Fruit fly (Drosophila melanogaster) whole organism, prepupa: ENCODE data around the gene f.

Source experiments
- Blimp-1 ChIP-seq: fragments of 200-800 bp; sonication (Bioruptor generic); optimal IDR thresholded peaks from 3 replicates; lab custom pipeline; 2017; ENCODE audit warnings: missing biosample characterization, missing genetic modification characterization, mild to moderate bottlenecking, moderate library complexity, missing genetic modification reagents
- CG10669 ChIP-seq: fragments of 200-800 bp; sonication (Bioruptor generic); optimal IDR thresholded peaks from 3 replicates; lab custom pipeline; 2018; ENCODE audit warnings: missing biosample characterization, mild to moderate bottlenecking, missing genetic modification characterization, moderate library complexity
- CG11294 ChIP-seq: fragments of 200-800 bp; sonication (Bioruptor generic); IDR thresholded peaks from 2 replicates; pipeline ENCODE4 v1.3.6; 2022; ENCODE audit warnings: missing biosample characterization, missing genetic modification characterization
- CG11762 ChIP-seq: fragments of 200-800 bp; sonication (Bioruptor generic); optimal IDR thresholded peaks from 3 replicates; lab custom pipeline; 2016; ENCODE audit warnings: missing biosample characterization, missing genetic modification characterization; ENCODE audit not compliant: insufficient read depth
- CG15336 ChIP-seq: fragments of 200-800 bp; sonication (Bioruptor generic); IDR thresholded peaks from 2 replicates; pipeline ENCODE4 v1.3.6; 2022; ENCODE audit warnings: missing biosample characterization, missing genetic modification characterization
- CG16779 ChIP-seq: fragments of 200-800 bp; sonication (Bioruptor generic); optimal IDR thresholded peaks from 3 replicates; lab custom pipeline; 2017; ENCODE audit warnings: missing biosample characterization, mild to moderate bottlenecking, missing genetic modification characterization
- CG31627 ChIP-seq: fragments of 200-800 bp; sonication (Bioruptor generic); optimal IDR thresholded peaks from 3 replicates; lab custom pipeline; 2016; ENCODE audit warnings: missing biosample characterization, missing genetic modification characterization
- CG32006 ChIP-seq: fragments of 200-800 bp; sonication (Bioruptor generic); optimal IDR thresholded peaks from 3 replicates; lab custom pipeline; 2017; ENCODE audit warnings: missing biosample characterization, mild to moderate bottlenecking, missing genetic modification characterization
- CG3919 ChIP-seq: fragments of 200-800 bp; sonication (Bioruptor generic); optimal IDR thresholded peaks from 3 replicates; lab custom pipeline; 2016; ENCODE audit warnings: missing biosample characterization, missing genetic modification characterization
- CG4318 ChIP-seq: fragments of 200-800 bp; sonication (Bioruptor generic); optimal IDR thresholded peaks from 3 replicates; lab custom pipeline; 2017; ENCODE audit warnings: missing biosample characterization, mild to moderate bottlenecking, missing genetic modification characterization
- CG6276 ChIP-seq: fragments of 200-800 bp; sonication (Bioruptor generic); optimal IDR thresholded peaks from 2 replicates; lab custom pipeline; 2017; ENCODE audit warnings: missing biosample characterization, mild to moderate bottlenecking, missing genetic modification characterization
- CG6792 ChIP-seq: fragments of 200-800 bp; sonication (Bioruptor generic); optimal IDR thresholded peaks from 3 replicates; lab custom pipeline; 2016; ENCODE audit warnings: missing biosample characterization, missing genetic modification characterization
- CG7368 ChIP-seq: fragments of 200-800 bp; sonication (Bioruptor generic); optimal IDR thresholded peaks from 3 replicates; lab custom pipeline; 2016; ENCODE audit warnings: missing biosample characterization, missing genetic modification characterization
- CG8319 ChIP-seq: fragments of 200-800 bp; sonication (Bioruptor generic); optimal IDR thresholded peaks from 3 replicates; lab custom pipeline; 2016; ENCODE audit warnings: missing biosample characterization, missing genetic modification characterization
- CG8632 ChIP-seq: fragments of 200-800 bp; sonication (Bioruptor generic); optimal IDR thresholded peaks from 3 replicates; lab custom pipeline; 2016; ENCODE audit warnings: missing biosample characterization, missing genetic modification characterization
- Eip75B ChIP-seq: fragments of 200-800 bp; sonication (Bioruptor generic); optimal IDR thresholded peaks from 3 replicates; lab custom pipeline; 2016; ENCODE audit warnings: missing biosample characterization, missing genetic modification characterization
- Eip78C ChIP-seq: fragments of 200-800 bp; sonication (Bioruptor generic); peaks from one replicate; lab custom pipeline; 2016; ENCODE audit warnings: missing biosample characterization, missing genetic modification characterization
- Eip93F ChIP-seq: fragments of 200-800 bp; sonication (Bioruptor generic); optimal IDR thresholded peaks from 2 replicates; lab custom pipeline; 2016; ENCODE audit warnings: missing biosample characterization, mild to moderate bottlenecking, missing genetic modification characterization
- Hr39 ChIP-seq: fragments of 200-800 bp; sonication (Bioruptor generic); optimal IDR thresholded peaks from 2 replicates; lab custom pipeline; 2016; ENCODE audit warnings: missing biosample characterization, missing genetic modification characterization
- Lpt ChIP-seq: fragments of 200-800 bp; sonication (Bioruptor generic); optimal IDR thresholded peaks from 3 replicates; lab custom pipeline; 2016; ENCODE audit warnings: missing biosample characterization, missing genetic modification characterization
- Met ChIP-seq: fragments of 200-800 bp; sonication (Bioruptor generic); optimal IDR thresholded peaks from 3 replicates; lab custom pipeline; 2016; ENCODE audit warnings: missing biosample characterization, missing genetic modification characterization
- Smox ChIP-seq: fragments of 200-800 bp; sonication (Bioruptor generic); optimal IDR thresholded peaks from 3 replicates; lab custom pipeline; 2016; ENCODE audit warnings: missing biosample characterization, missing genetic modification characterization
- Sox102F ChIP-seq: fragments of 200-800 bp; sonication (Bioruptor generic); optimal IDR thresholded peaks from 2 replicates; lab custom pipeline; 2016; ENCODE audit warnings: missing biosample characterization, mild to moderate bottlenecking, missing genetic modification characterization
- Sox14 ChIP-seq: fragments of 200-800 bp; sonication (Bioruptor generic); optimal IDR thresholded peaks from 3 replicates; lab custom pipeline; 2016; ENCODE audit warnings: missing biosample characterization, missing genetic modification characterization
- Sox15 ChIP-seq: fragments of 200-800 bp; sonication (Bioruptor generic); optimal IDR thresholded peaks from 3 replicates; lab custom pipeline; 2016; ENCODE audit warnings: missing biosample characterization, missing genetic modification characterization
- achi ChIP-seq: fragments of 200-800 bp; sonication (Bioruptor generic); optimal IDR thresholded peaks from 3 replicates; lab custom pipeline; 2016; ENCODE audit warnings: missing biosample characterization, missing genetic modification characterization
- dsx ChIP-seq: fragments of 200-800 bp; optimal IDR thresholded peaks from 3 replicates; lab custom pipeline; 2019; ENCODE audit warnings: missing biosample characterization, mild to moderate bottlenecking, missing genetic modification characterization, moderate library complexity; ENCODE audit not compliant: poor library complexity, severe bottlenecking
- eg ChIP-seq: fragments of 200-800 bp; sonication (Bioruptor generic); IDR thresholded peaks from 3 replicates; pipeline ENCODE4 v1.3.6; 2022; ENCODE audit warnings: missing biosample characterization, missing genetic modification characterization
- esn ChIP-seq: fragments of 200-800 bp; sonication (Bioruptor generic); optimal IDR thresholded peaks from 2 replicates; lab custom pipeline; 2016; ENCODE audit warnings: missing biosample characterization, mild to moderate bottlenecking, missing genetic modification characterization, moderate library complexity
- fd59A ChIP-seq: fragments of 200-800 bp; sonication (Bioruptor generic); optimal IDR thresholded peaks from 2 replicates; lab custom pipeline; 2017; ENCODE audit warnings: missing biosample characterization, mild to moderate bottlenecking, missing genetic modification characterization, missing genetic modification reagents
- fd85E ChIP-seq: fragments of 200-800 bp; sonication (Bioruptor generic); optimal IDR thresholded peaks from 3 replicates; lab custom pipeline; 2016; ENCODE audit warnings: missing biosample characterization, missing genetic modification characterization
- fkh ChIP-seq: fragments of 200-800 bp; sonication (Bioruptor generic); optimal IDR thresholded peaks from 3 replicates; lab custom pipeline; 2017; ENCODE audit warnings: missing biosample characterization, mild to moderate bottlenecking, missing genetic modification characterization, moderate library complexity
- pdm3 ChIP-seq: fragments of 200-800 bp; sonication (Bioruptor generic); optimal IDR thresholded peaks from 3 replicates; lab custom pipeline; 2016; ENCODE audit warnings: missing biosample characterization, missing genetic modification characterization
- salr ChIP-seq, 2 experiments: fragments of 200-800 bp; sonication (Bioruptor generic); optimal IDR thresholded peaks; 3 replicates each; lab custom pipeline; 2016 to 2018; ENCODE audit warnings: missing biosample characterization in 2 of 2, missing genetic modification characterization in 2 of 2, mild to moderate bottlenecking in 1 of 2
- spab ChIP-seq: fragments of 200-800 bp; sonication (Bioruptor generic); optimal IDR thresholded peaks from 2 replicates; lab custom pipeline; 2017; ENCODE audit warnings: missing biosample characterization, mild to moderate bottlenecking, missing genetic modification characterization, missing genetic modification reagents
- ss ChIP-seq, 2 experiments: fragments of 200-800 bp; sonication (Bioruptor generic); optimal IDR thresholded peaks; 2 replicates in 1 of 2; 3 replicates in 1 of 2; lab custom pipeline; 2017 to 2018; ENCODE audit warnings: mild to moderate bottlenecking in 2 of 2, missing biosample characterization in 2 of 2, missing genetic modification characterization in 2 of 2, moderate library complexity in 1 of 2
- svp ChIP-seq: fragments of 200-800 bp; sonication (Bioruptor generic); peaks from one replicate; lab custom pipeline; 2016; ENCODE audit warnings: missing biosample characterization, missing genetic modification characterization
- topi ChIP-seq: fragments of 200-800 bp; sonication (Bioruptor generic); optimal IDR thresholded peaks from 3 replicates; lab custom pipeline; 2016; ENCODE audit warnings: missing biosample characterization, missing genetic modification characterization
- vri ChIP-seq: fragments of 200-800 bp; sonication (Bioruptor generic); optimal IDR thresholded peaks from 3 replicates; lab custom pipeline; 2016; ENCODE audit warnings: missing biosample characterization, mild to moderate bottlenecking, missing genetic modification characterization

Gene f

DNA sequence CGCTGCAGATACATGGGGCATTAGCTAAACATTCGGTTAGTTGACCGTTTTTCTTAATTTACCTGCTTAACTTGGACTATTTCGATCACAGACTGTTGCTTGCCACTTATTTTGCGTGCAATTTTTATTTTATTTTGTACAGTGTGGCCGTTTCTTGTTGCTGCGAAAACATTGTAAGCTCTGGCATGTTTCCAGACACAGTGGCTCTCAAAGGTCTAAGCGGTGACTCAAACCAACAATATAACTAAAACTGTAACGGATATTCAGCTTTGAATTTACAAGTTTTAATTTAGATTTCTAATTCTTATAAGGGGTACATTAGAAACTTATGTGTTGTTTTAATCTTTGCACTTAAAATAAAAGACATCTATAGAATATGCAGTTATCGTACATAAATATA, 16.6 kb downstream of the f start, which contains the start of gene CG8675:
Gene CG8675 (minus strand): TSS at position 177 of the 400 bp plus-strand sequence.
- TF ChIP-seq CG6792 = no peak
- no peak for TF ChIP-seq Sox14
- TF ChIP-seq CG7368 (GFP tag; lab: Kevin White, UChicago) = no peak
- TF ChIP-seq fkh = no peak
- TF ChIP-seq salr (GFP tag; optimal IDR thresholded peaks at IDR 0.05; lab: Kevin White, UChicago) = no peak
- no peak for TF ChIP-seq esn
- TF ChIP-seq fd85E (GFP tag; lab: Kevin White, UChicago) = no peak
- peak; percentile 76 for TF ChIP-seq dsx
- no peak for TF ChIP-seq Smox (GFP tag; lab: Kevin White, UChicago)
- no peak for TF ChIP-seq CG6276 (GFP tag; lab: Kevin White, UChicago)
- no peak for TF ChIP-seq spab (GFP tag; lab: Kevin White, UChicago)
- TF ChIP-seq Eip78C = peak; percentile 59
- TF ChIP-seq topi (GFP tag; lab: Kevin White, UChicago) = no peak
- TF ChIP-seq svp = no peak
- no peak for TF ChIP-seq CG16779 (tag; lab: Kevin White, UChicago)
- TF ChIP-seq, all 60 proteins: peak for 2

DNA sequence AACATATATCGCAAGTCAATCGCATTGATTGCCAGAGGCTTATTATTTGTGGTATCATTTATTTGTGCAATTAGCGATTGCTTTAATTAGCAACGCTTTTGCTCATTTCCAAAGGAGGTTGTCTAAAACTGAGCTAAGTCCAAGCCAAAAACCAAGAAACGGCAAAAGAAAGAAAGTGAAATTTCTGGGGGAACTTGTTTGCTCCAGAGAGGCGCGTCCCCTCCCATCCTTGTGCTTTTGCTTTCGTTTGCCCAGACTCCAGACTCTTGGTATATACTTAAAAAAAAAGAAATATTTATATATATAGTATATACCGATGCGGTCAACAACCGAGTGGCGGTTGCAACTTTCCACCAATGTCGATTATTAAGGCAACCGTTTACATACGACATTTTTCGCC, 21.4 kb downstream of the f start:
- TF ChIP-seq Blimp-1 (GFP tag; lab: Kevin White, UChicago) (peak; percentile 75), Hr39 (GFP tag; lab: Kevin White, UChicago) (no peak)

- TF ChIP-seq vri (GFP tag; lab: Kevin White, UChicago) (no peak), CG11294 (GFP tag; lab: Robert Waterston, UW) (no peak), esn (no peak), pdm3 (GFP tag; lab: Kevin White, UChicago) (no peak), CG8319 (no peak), CG15336 (GFP tag; lab: Robert Waterston, UW) (no peak), Smox (GFP tag; lab: Kevin White, UChicago) (no peak), CG8632 (GFP tag; lab: Kevin White, UChicago) (no peak), fd59A (GFP tag; lab: Kevin White, UChicago) (no peak), eg (GFP tag; lab: Robert Waterston, UW) (no peak), achi (no peak), Blimp-1 (GFP tag; lab: Kevin White, UChicago) (no peak)
- TF ChIP-seq, all 60 proteins: peak for 0
Observed at dm6 chrX:17255677-17256076, 22.9 kb downstream of the f start.

DNA sequence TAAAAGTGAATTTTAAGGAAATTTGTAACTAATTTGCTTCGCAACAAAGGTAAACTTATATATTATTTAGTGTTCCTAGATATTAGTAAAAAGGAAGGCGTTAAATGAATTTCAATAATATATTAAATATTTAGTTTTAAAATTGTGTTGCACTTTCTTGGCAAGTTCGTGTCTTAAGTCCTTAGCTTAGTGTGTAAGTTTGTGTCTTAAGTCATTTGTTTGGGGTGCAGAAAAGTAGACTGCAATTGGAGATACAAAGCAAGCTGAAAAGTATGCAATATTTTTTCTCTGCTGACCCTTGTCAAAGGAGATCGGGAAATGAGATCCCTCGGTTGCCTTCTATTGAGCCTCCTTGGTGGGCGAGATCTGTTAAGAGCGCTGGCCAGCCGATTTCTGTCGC, 29.3 kb downstream of the f start:
- TF ChIP-seq Met (GFP tag; lab: Kevin White, UChicago) (no peak), Sox15 (GFP tag; lab: Kevin White, UChicago) (no peak), Blimp-1 (GFP tag; lab: Kevin White, UChicago) (no peak), CG6792 (no peak), Lpt (GFP tag; lab: Kevin White, UChicago) (no peak), salr (GFP tag; optimal IDR thresholded peaks at IDR 0.05; lab: Kevin White, UChicago) (no peak), Eip93F (GFP tag; lab: Kevin White, UChicago) (no peak)

DNA sequence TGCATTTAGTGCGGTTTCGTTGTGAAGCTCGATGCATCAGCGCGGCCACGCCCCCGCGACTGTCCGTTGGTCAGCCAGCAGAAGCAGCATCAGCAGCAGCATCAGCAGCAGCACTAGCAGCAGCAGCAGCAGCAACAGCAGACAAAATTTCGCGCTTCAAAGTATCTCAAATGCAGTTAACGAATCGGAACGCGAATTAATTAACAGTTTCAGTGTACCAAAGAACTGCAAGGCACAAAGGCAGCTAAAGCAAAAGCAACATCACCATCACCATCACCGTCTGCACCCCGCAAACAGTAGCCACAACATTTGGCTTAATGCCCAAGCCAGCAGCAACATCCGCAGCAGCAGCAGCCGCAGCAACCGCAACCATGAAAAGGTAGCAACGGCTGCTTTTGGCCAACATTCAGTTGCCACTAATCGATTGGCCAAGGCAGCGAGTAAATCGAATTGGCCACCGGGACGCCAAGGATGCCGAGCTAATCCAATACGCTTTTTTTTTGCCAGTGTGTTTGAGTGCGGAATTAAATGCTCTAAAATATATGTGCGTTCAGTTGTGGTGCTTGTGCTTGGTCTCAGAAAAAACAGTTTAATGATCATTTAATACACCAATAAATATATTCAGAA, 32.8 kb downstream of the f start:
- TF ChIP-seq CG4318 (GFP tag; lab: Kevin White, UChicago) (no peak), Sox14 (no peak), ss (GFP tag; optimal IDR thresholded peaks at IDR 0.05; lab: Kevin White, UChicago) (no peak), dsx (no peak), vri (GFP tag; lab: Kevin White, UChicago) (no peak), Sox15 (GFP tag; lab: Kevin White, UChicago) (no peak), Sox102F (GFP tag; lab: Kevin White, UChicago) (no peak), CG8632 (GFP tag; lab: Kevin White, UChicago) (no peak), fd59A (GFP tag; lab: Kevin White, UChicago) (no peak), CG31627 (no peak), Eip75B (GFP tag; lab: Kevin White, UChicago) (no peak), CG10669 (no peak), CG11762 (GFP tag; lab: Kevin White, UChicago) (no peak), achi (no peak), Eip78C (no peak), CG7368 (GFP tag; lab: Kevin White, UChicago) (no peak), CG32006 (GFP tag; lab: Kevin White, UChicago) (no peak), CG3919 (GFP tag; lab: Kevin White, UChicago) (no peak)
